Worm (Caenorhabditis elegans): Measurements from ENCODE around the gene C05D12.4.

C05D12.4 gene

ce11 chrII:11464427-11464944, 32.8 kb downstream of the C05D12.4 start, which contains the start of the genes aars-1 and rga-1 (continued):
- TF ChIP-seq zip-11 (GFP tag; IDR thresholded peaks at IDR 0.05) (no peak), arid-1 (GFP tag; conservative IDR thresholded peaks at IDR 0.05) (0 out of 2 replicates have a peak, but pooled peaks have one; percentile 12), ceh-28 (tag; optimal IDR thresholded peaks at IDR 0.05) (peak; percentile 11), saeg-2 (GFP tag; IDR thresholded peaks at IDR 0.05) (0 out of 2 replicates have a peak, but pooled peaks have one; percentile 23), egl-27 (tag; optimal IDR thresholded peaks at IDR 0.05) (no peak), tra-1 (GFP tag; IDR thresholded peaks at IDR 0.05) (peak; percentile 46; the same call in 1 of the 2 replicates), nhr-76 (tag; optimal IDR thresholded peaks at IDR 0.05) (no peak), nhr-41 (GFP tag; IDR thresholded peaks at IDR 0.05) (no peak), daf-8 (GFP tag; IDR thresholded peaks at IDR 0.05) (no peak), ceh-44 (GFP tag; IDR thresholded peaks at IDR 0.05) (no peak), nhr-77 (tag; optimal IDR thresholded peaks at IDR 0.05) (peak; percentile 20), daf-19 (GFP tag; conservative IDR thresholded peaks at IDR 0.05) (no peak), rbr-2 (tag; optimal IDR thresholded peaks at IDR 0.05) (peak; percentile 30), ztf-11 (tag; optimal IDR thresholded peaks at IDR 0.05) (no peak), madf-5 (GFP tag; IDR thresholded peaks at IDR 0.05) (no peak), hmg-1.1 (GFP tag; IDR thresholded peaks at IDR 0.05) (peak; percentile 45; the same call in 1 of the 2 replicates), ces-1 (GFP tag; optimal IDR thresholded peaks at IDR 0.05) (no peak), pha-4 (GFP tag; IDR thresholded peaks at IDR 0.05) (peak; percentile 65; the same call in 1 of the 2 replicates), pha-4 (tag; optimal IDR thresholded peaks at IDR 0.05) (no peak), zip-2 (tag; optimal IDR thresholded peaks at IDR 0.05) (peak; percentile 54), dmd-8 (GFP tag; IDR thresholded peaks at IDR 0.05) (no peak), zag-1 (tag; optimal IDR thresholded peaks at IDR 0.05) (no peak), mxl-3 (GFP tag; optimal IDR thresholded peaks at IDR 0.05) (peak; percentile 91), hif-1 (tag; optimal IDR thresholded peaks at IDR 0.05) (peak in 1 of 2 experiments; percentile 19), nhr-48 (tag; optimal IDR thresholded peaks at IDR 0.05) (peak; percentile 95), lsy-2 (tag; optimal IDR thresholded peaks at IDR 0.05) (peak in 1 of 2 experiments; percentile 72), zfp-3 (GFP tag; conservative IDR thresholded peaks at IDR 0.05) (no peak), spr-1 (tag; optimal IDR thresholded peaks at IDR 0.05) (peak; percentile 60), daf-16 (GFP tag; optimal IDR thresholded peaks at IDR 0.05) (peak in 1 of 2 experiments; percentile 3), daf-16 (tag; optimal IDR thresholded peaks at IDR 0.05) (peak; percentile 68), lin-38 (GFP tag; IDR thresholded peaks at IDR 0.05) (peak; percentile 51), unc-39 (tag; optimal IDR thresholded peaks at IDR 0.05) (no peak), ama-1 (optimal IDR thresholded peaks at IDR 0.05) (no peak), mep-1 (tag; optimal IDR thresholded peaks at IDR 0.05) (peak; percentile 67), Y48G9A.11 (GFP tag; IDR thresholded peaks at IDR 0.05) (no peak), lin-39 (tag; optimal IDR thresholded peaks at IDR 0.05) (no peak), nhr-10 (tag; optimal IDR thresholded peaks at IDR 0.05) (peak; percentile 31), ceh-82 (tag; optimal IDR thresholded peaks at IDR 0.05) (no peak), duxl-1 (tag; optimal IDR thresholded peaks at IDR 0.05; ENCODE audit: poor library complexity) (no peak), jun-1 (tag; optimal IDR thresholded peaks at IDR 0.05) (peak; percentile 26), nhr-6 (tag; optimal IDR thresholded peaks at IDR 0.05) (peak; percentile 51), set-16 (GFP tag; IDR thresholded peaks at IDR 0.05) (no peak), nhr-28 (tag; optimal IDR thresholded peaks at IDR 0.05) (peak; percentile 86), daf-12 (tag; optimal IDR thresholded peaks at IDR 0.05) (no peak), mdl-1 (tag; optimal IDR thresholded peaks at IDR 0.05) (peak in 1 of 2 experiments; percentile 82), hlh-11 (tag; optimal IDR thresholded peaks at IDR 0.05) (peak; percentile 94)

Data from whole organism, L4 larva.